Worm (Caenorhabditis elegans): ENCODE measurements around the gene F53E10.5.
A peak's percentile ranks its signal among the peaks of the same experiment; 100 is the strongest.

Gene F53E10.5

DNA sequence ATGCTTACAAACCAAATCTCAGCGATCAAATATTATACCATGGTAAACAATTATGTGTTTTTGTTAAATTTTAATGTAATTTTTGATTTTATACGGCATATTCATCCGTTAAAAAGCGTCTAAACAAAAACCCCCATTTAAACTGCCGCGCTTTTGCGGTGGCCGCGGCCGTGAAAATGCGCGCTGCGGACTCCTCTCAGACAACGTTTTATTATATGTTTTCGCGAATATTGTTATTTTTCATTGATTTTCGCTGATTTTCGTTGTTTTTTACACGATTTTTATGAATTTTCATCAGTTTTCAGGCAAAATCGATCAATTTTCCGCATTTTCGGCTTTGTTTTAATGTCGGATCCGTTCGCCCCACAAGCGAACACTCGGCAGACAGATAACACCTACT lies 39.8 kb upstream of the F53E10.5 start, which contains the start of gene W02H5.19:
TSS of gene W02H5.19 (plus strand) at position 346 of the 400 bp plus-strand sequence.
- TF ChIP-seq ceh-6 (GFP tag; optimal IDR thresholded peaks at IDR 0.05), result no peak
- TF ChIP-seq dve-1 (tag; optimal IDR thresholded peaks at IDR 0.05), result no peak
- TF ChIP-seq ceh-9 (tag; optimal IDR thresholded peaks at IDR 0.05), result no peak
- peak; percentile 42 for TF ChIP-seq ref-2 (tag; optimal IDR thresholded peaks at IDR 0.05)
- no peak for TF ChIP-seq che-1 (tag; optimal IDR thresholded peaks at IDR 0.05)
- peak; percentile 41 for TF ChIP-seq ahr-1 (tag; optimal IDR thresholded peaks at IDR 0.05)
- no peak for TF ChIP-seq K09A11.1 (tag; optimal IDR thresholded peaks at IDR 0.05; ENCODE audit: insufficient read depth)
- no peak for TF ChIP-seq ceh-24 (tag; optimal IDR thresholded peaks at IDR 0.05)
- no peak for TF ChIP-seq ceh-48 (tag; optimal IDR thresholded peaks at IDR 0.05)
- peak; percentile 91 for TF ChIP-seq ceh-2 (tag; optimal IDR thresholded peaks at IDR 0.05)
- TF ChIP-seq sox-2 (GFP tag; IDR thresholded peaks at IDR 0.05), result no peak
- TF ChIP-seq ttx-3 (tag; optimal IDR thresholded peaks at IDR 0.05), result peak; percentile 4
- TF ChIP-seq ceh-22 (tag; optimal IDR thresholded peaks at IDR 0.05), result no peak
- no peak for TF ChIP-seq unc-3 (GFP tag; conservative IDR thresholded peaks at IDR 0.05)
- TF ChIP-seq unc-3 (tag; optimal IDR thresholded peaks at IDR 0.05), result no peak
- peak; percentile 96 for TF ChIP-seq C08G9.2 (tag; optimal IDR thresholded peaks at IDR 0.05)
- TF ChIP-seq pqm-1 (tag; optimal IDR thresholded peaks at IDR 0.05), result no peak
- no peak for TF ChIP-seq hlh-30 (tag; optimal IDR thresholded peaks at IDR 0.05; ENCODE audit: insufficient read depth)
- no peak for TF ChIP-seq ztf-16 (tag; optimal IDR thresholded peaks at IDR 0.05)
- no peak for TF ChIP-seq Y22D7AL.16 (tag; optimal IDR thresholded peaks at IDR 0.05)
- TF ChIP-seq pha-4 (tag; optimal IDR thresholded peaks at IDR 0.05), result no peak
- TF ChIP-seq lim-6 (tag; optimal IDR thresholded peaks at IDR 0.05), result peak; percentile 80
- no peak for TF ChIP-seq madf-2 (tag; optimal IDR thresholded peaks at IDR 0.05)
- no peak for TF ChIP-seq ceh-30 (tag; optimal IDR thresholded peaks at IDR 0.05)
- no peak for TF ChIP-seq odd-2 (tag; optimal IDR thresholded peaks at IDR 0.05)
- TF ChIP-seq gmeb-2 (tag; optimal IDR thresholded peaks at IDR 0.05), result no peak
- TF ChIP-seq rnt-1 (tag; optimal IDR thresholded peaks at IDR 0.05), result peak; percentile 84
- TF ChIP-seq hlh-13 (GFP tag; optimal IDR thresholded peaks at IDR 0.05), result peak; percentile 36
- no peak for TF ChIP-seq npax-4 (tag; optimal IDR thresholded peaks at IDR 0.05)
- TF ChIP-seq nhr-11 (tag; optimal IDR thresholded peaks at IDR 0.05), result no peak
- TF ChIP-seq dmd-4 (tag; optimal IDR thresholded peaks at IDR 0.05; ENCODE audit: borderline replicate concordance), result peak; percentile 20
- TF ChIP-seq pros-1 (tag; optimal IDR thresholded peaks at IDR 0.05), result no peak
- TF ChIP-seq hlh-6 (tag; optimal IDR thresholded peaks at IDR 0.05), result no peak
- no peak for TF ChIP-seq ama-1 (optimal IDR thresholded peaks at IDR 0.05)
- TF ChIP-seq unc-42 (tag; optimal IDR thresholded peaks at IDR 0.05), result peak; percentile 46
- TF ChIP-seq K02D7.2 (tag; optimal IDR thresholded peaks at IDR 0.05), result no peak
- TF ChIP-seq fkh-10 (GFP tag; optimal IDR thresholded peaks at IDR 0.05), result no peak
- TF ChIP-seq syd-9 (tag; optimal IDR thresholded peaks at IDR 0.05), result no peak
- TF ChIP-seq unc-55 (GFP tag; optimal IDR thresholded peaks at IDR 0.05), result no peak
- TF ChIP-seq pha-2 (tag; optimal IDR thresholded peaks at IDR 0.05), result peak; percentile 16
- no peak for TF ChIP-seq sox-4 (tag; optimal IDR thresholded peaks at IDR 0.05)
- no peak for TF ChIP-seq pat-9 (tag; optimal IDR thresholded peaks at IDR 0.05)
- peak; percentile 84 for TF ChIP-seq zip-5 (tag; optimal IDR thresholded peaks at IDR 0.05)
- TF ChIP-seq ceh-14 (tag; optimal IDR thresholded peaks at IDR 0.05), result peak; percentile 67
- TF ChIP-seq elt-4 (tag; optimal IDR thresholded peaks at IDR 0.05), result no peak
- TF ChIP-seq mec-3 (tag; optimal IDR thresholded peaks at IDR 0.05; ENCODE audit: borderline replicate concordance), result peak; percentile 86
- peak; percentile 67 for TF ChIP-seq elt-2 (tag; optimal IDR thresholded peaks at IDR 0.05)
- TF ChIP-seq sdc-2 (tag; optimal IDR thresholded peaks at IDR 0.05), result peak; percentile 13
- peak; percentile 54 for TF ChIP-seq F13H6.1 (tag; optimal IDR thresholded peaks at IDR 0.05)
- no peak for TF ChIP-seq unc-86 (tag; optimal IDR thresholded peaks at IDR 0.05)
- TF ChIP-seq nfya-1 (tag; optimal IDR thresholded peaks at IDR 0.05), result peak; percentile 29
- no peak for TF ChIP-seq pag-3 (tag; optimal IDR thresholded peaks at IDR 0.05; ENCODE audit: borderline replicate concordance)
- no peak for TF ChIP-seq C38D4.7 (GFP tag; optimal IDR thresholded peaks at IDR 0.05)
- TF ChIP-seq tbx-2 (tag; optimal IDR thresholded peaks at IDR 0.05), result peak; percentile 87

All from whole organism, late embryonic.